Worm (Caenorhabditis elegans) whole organism, L2 larva: ENCODE results near the gene F14E5.2.

Experiments used
- R02D3.7 ChIP-seq: fragments of 150-350 bp; optimal IDR thresholded peaks from 2 replicates; lab custom pipeline; 2014; ENCODE audit warnings: missing biosample characterization, missing genetic modification characterization
- Y55F3AM.14 ChIP-seq: fragments of 200-800 bp; sonication (Bioruptor generic); optimal IDR thresholded peaks from 2 replicates; lab custom pipeline; 2018; ENCODE audit warnings: mild to moderate bottlenecking, missing genetic modification characterization, missing compliant biosample characterization
- alr-1 ChIP-seq: fragments of 150-350 bp; optimal IDR thresholded peaks from 2 replicates; lab custom pipeline; 2014; ENCODE audit warnings: missing biosample characterization, missing genetic modification characterization
- aly-2 ChIP-seq: fragments of 150-350 bp; optimal IDR thresholded peaks from 2 replicates; lab custom pipeline; 2014; ENCODE audit warnings: missing biosample characterization, missing genetic modification characterization
- ama-1 ChIP-seq: fragments of 150-350 bp; optimal IDR thresholded peaks from 2 replicates; lab custom pipeline; 2018; ENCODE audit warnings: inconsistent platforms
- blmp-1 ChIP-seq: sonication (generic microtip); optimal IDR thresholded peaks from 2 replicates; lab custom pipeline; 2017; ENCODE audit warnings: missing genetic modification characterization, mild to moderate bottlenecking, missing compliant biosample characterization, antibody characterized with exemption, moderate library complexity; ENCODE audit not compliant: insufficient read depth
- ceh-16 ChIP-seq: fragments of 150-350 bp; optimal IDR thresholded peaks from 2 replicates; lab custom pipeline; 2014; ENCODE audit warnings: missing biosample characterization, missing genetic modification characterization
- ceh-82 ChIP-seq: fragments of 150-350 bp; optimal IDR thresholded peaks from 2 replicates; lab custom pipeline; 2014; ENCODE audit warnings: missing biosample characterization, missing genetic modification characterization
- crh-2 ChIP-seq: sonication (generic microtip); optimal IDR thresholded peaks from 2 replicates; lab custom pipeline; 2017; ENCODE audit warnings: missing biosample characterization, missing genetic modification characterization
- egl-27 ChIP-seq: sonication (generic microtip); optimal IDR thresholded peaks from 3 replicates; lab custom pipeline; 2017; ENCODE audit warnings: missing biosample characterization, missing genetic modification reagents, missing genetic modification characterization
- fos-1 ChIP-seq: fragments of 150-350 bp; optimal IDR thresholded peaks from 2 replicates; lab custom pipeline; 2014; ENCODE audit warnings: missing biosample characterization, missing genetic modification characterization
- lin-11 ChIP-seq: fragments of 150-350 bp; sonication (generic microtip); optimal IDR thresholded peaks from 2 replicates; lab custom pipeline; 2014; ENCODE audit warnings: missing biosample characterization, missing genetic modification characterization, inconsistent platforms, mixed read lengths
- lin-13 ChIP-seq: fragments of 150-350 bp; optimal IDR thresholded peaks from 2 replicates; lab custom pipeline; 2014; ENCODE audit warnings: missing biosample characterization, missing genetic modification reagents, missing genetic modification characterization
- mab-5 ChIP-seq: fragments of 150-350 bp; optimal IDR thresholded peaks from 2 replicates; lab custom pipeline; 2014; ENCODE audit warnings: missing biosample characterization, missing genetic modification characterization
- mbf-1 ChIP-seq: sonication (generic microtip); optimal IDR thresholded peaks from 2 replicates; lab custom pipeline; 2017; ENCODE audit warnings: missing biosample characterization, missing genetic modification characterization
- mdl-1 ChIP-seq, 2 experiments: fragments of 150-350 bp in 1 of 2; sonication (generic microtip) in 1 of 2; optimal IDR thresholded peaks; 2 replicates each; lab custom pipeline; 2017; ENCODE audit warnings: missing biosample characterization in 2 of 2, missing genetic modification characterization in 2 of 2
- nhr-10 ChIP-seq: sonication (generic microtip); optimal IDR thresholded peaks from 2 replicates; lab custom pipeline; 2017; ENCODE audit warnings: missing biosample characterization, missing genetic modification characterization
- nhr-11 ChIP-seq: fragments of 150-350 bp; optimal IDR thresholded peaks from 2 replicates; lab custom pipeline; 2014; ENCODE audit warnings: missing biosample characterization, missing genetic modification characterization
- nhr-21 ChIP-seq: fragments of 150-350 bp; optimal IDR thresholded peaks from 2 replicates; lab custom pipeline; 2014; ENCODE audit warnings: missing biosample characterization, missing genetic modification characterization
- nhr-23 ChIP-seq: fragments of 150-350 bp; optimal IDR thresholded peaks from 2 replicates; lab custom pipeline; 2014; ENCODE audit warnings: missing biosample characterization, missing genetic modification reagents, missing genetic modification characterization
- nhr-25 ChIP-seq: fragments of 150-350 bp; sonication (generic microtip); optimal IDR thresholded peaks from 3 replicates; lab custom pipeline; 2014; ENCODE audit warnings: missing biosample characterization, missing genetic modification characterization
- nhr-6 ChIP-seq: fragments of 150-350 bp; optimal IDR thresholded peaks from 2 replicates; lab custom pipeline; 2014; ENCODE audit warnings: missing biosample characterization, missing genetic modification characterization
- nhr-77 ChIP-seq: fragments of 150-350 bp; optimal IDR thresholded peaks from 2 replicates; lab custom pipeline; 2014; ENCODE audit warnings: missing biosample characterization, missing genetic modification characterization
- sem-4 ChIP-seq: fragments of 150-350 bp; optimal IDR thresholded peaks from 2 replicates; lab custom pipeline; 2014; ENCODE audit warnings: missing biosample characterization, missing genetic modification reagents, missing genetic modification characterization
- skn-1 ChIP-seq: sonication (generic microtip); optimal IDR thresholded peaks from 2 replicates; lab custom pipeline; 2017; ENCODE audit warnings: missing biosample characterization, missing genetic modification characterization
- sma-9 ChIP-seq, 2 experiments: fragments of 150-350 bp in 1 of 2; sonication (generic microtip) in 1 of 2; optimal IDR thresholded peaks; 2 replicates each; lab custom pipeline; 2014 to 2016; ENCODE audit warnings: missing genetic modification characterization in 2 of 2, mild to moderate bottlenecking in 1 of 2, missing biosample characterization in 1 of 2, missing compliant biosample characterization in 1 of 2, missing genetic modification reagents in 1 of 2, moderate library complexity in 1 of 2
- unc-39 ChIP-seq: fragments of 150-350 bp; optimal IDR thresholded peaks from 2 replicates; lab custom pipeline; 2014; ENCODE audit warnings: missing biosample characterization, missing genetic modification characterization
- unc-62 ChIP-seq: fragments of 150-350 bp; optimal IDR thresholded peaks from 2 replicates; lab custom pipeline; 2014; ENCODE audit warnings: missing biosample characterization, missing genetic modification reagents, missing genetic modification characterization
- ztf-1 ChIP-seq: fragments of 200-800 bp; sonication (Bioruptor generic); conservative IDR thresholded peaks from 2 replicates; pipeline ENCODE4 v1.3.6; 2022; ENCODE audit warnings: missing genetic modification characterization, missing compliant biosample characterization
- ztf-11 ChIP-seq: sonication (generic microtip); optimal IDR thresholded peaks from 2 replicates; lab custom pipeline; 2017; ENCODE audit warnings: missing biosample characterization, missing genetic modification characterization

The F14E5.2 gene

ce11 chrII:8392215-8392614 is 36.4 kb downstream of the F14E5.2 start:
- TF ChIP-seq ama-1 (lab: Kevin White, UChicago) (no peak), fos-1 (tag; lab: Kevin White, UChicago) (peak; percentile 55), sma-9 (GFP tag; optimal IDR thresholded peaks at IDR 0.05; lab: Kevin White, UChicago) (no peak), sma-9 (tag; optimal IDR thresholded peaks at IDR 0.05; lab: Kevin White, UChicago) (no peak)

ce11 chrII:8390751-8391150 is 37.9 kb downstream of the F14E5.2 start, which contains the start of gene F49E12.10:
F49E12.10 (plus strand) TSS chrII:8391051.
- no peak for TF ChIP-seq nhr-6 (tag; lab: Kevin White, UChicago)
- TF ChIP-seq nhr-77 (tag; lab: Kevin White, UChicago), result no peak
- TF ChIP-seq sem-4 (tag; lab: Kevin White, UChicago), result no peak
- peak; percentile 54 for TF ChIP-seq fos-1 (tag; lab: Kevin White, UChicago)
- TF ChIP-seq, all 48 proteins: peak for 1

ce11 chrII:8388001-8388513 is 40.6 kb downstream of the F14E5.2 start, which contains the start of gene drd-1:
drd-1 (plus strand) TSS chrII:8388051.
- TF ChIP-seq crh-2 (tag; lab: Kevin White, UChicago) (peak; percentile 23), unc-62 (GFP tag; lab: Kevin White, UChicago) (no peak), ama-1 (lab: Kevin White, UChicago) (no peak), skn-1 (tag; lab: Kevin White, UChicago) (peak; percentile 22), nhr-21 (tag; lab: Kevin White, UChicago) (no peak), mdl-1 (tag; optimal IDR thresholded peaks at IDR 0.05; lab: Kevin White, UChicago) (no peak), mab-5 (tag; lab: Kevin White, UChicago) (no peak), alr-1 (tag; lab: Kevin White, UChicago) (no peak), sma-9 (GFP tag; optimal IDR thresholded peaks at IDR 0.05; lab: Kevin White, UChicago) (peak; percentile 69), sma-9 (tag; optimal IDR thresholded peaks at IDR 0.05; lab: Kevin White, UChicago) (no peak), fos-1 (tag; lab: Kevin White, UChicago) (peak; percentile 91), nhr-25 (tag; lab: Kevin White, UChicago) (no peak)

DNA sequence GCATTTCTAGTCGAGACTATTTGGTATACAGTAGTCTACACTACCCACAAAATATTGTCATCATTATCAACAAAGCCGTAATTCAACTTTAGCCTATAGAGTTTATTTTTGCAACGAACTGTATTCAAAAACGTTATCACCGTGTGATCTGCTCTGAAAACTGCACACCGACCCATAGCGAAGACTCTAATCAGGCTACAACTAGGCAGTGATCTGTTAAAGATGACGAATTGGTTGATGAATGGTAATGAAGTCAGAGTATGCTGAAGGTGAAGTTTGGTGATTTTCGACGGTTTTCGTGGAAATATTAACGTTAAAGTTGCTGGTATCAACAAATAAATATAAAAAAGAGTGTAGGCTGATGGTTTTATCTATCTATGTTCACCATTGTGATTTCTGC is 41.8 kb downstream of the F14E5.2 start:
- peak; percentile 78 for TF ChIP-seq fos-1 (tag; lab: Kevin White, UChicago)
- TF ChIP-seq sma-9 (GFP tag; optimal IDR thresholded peaks at IDR 0.05; lab: Kevin White, UChicago), result peak; percentile 13
- TF ChIP-seq sma-9 (tag; optimal IDR thresholded peaks at IDR 0.05; lab: Kevin White, UChicago), result no peak
- TF ChIP-seq mbf-1 (tag; lab: Kevin White, UChicago), result no peak

DNA sequence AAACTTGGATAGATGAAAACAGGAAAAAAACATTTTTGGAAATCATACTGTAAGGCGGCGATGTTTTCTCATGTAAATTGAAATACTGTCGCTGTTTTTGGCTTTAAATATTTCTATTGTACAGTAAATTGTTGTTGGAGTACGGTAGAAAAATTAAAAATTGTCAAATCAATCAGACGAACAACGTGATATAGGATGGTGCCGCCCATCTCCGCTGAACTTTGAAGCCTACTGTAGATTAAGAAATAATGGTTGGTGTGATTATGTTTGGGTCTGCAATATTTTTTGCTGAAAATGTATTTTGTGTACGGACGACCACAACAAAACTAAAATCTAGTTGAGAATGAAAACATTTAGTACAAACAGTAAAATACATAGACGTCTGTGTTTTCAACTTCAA is 43.1 kb downstream of the F14E5.2 start:
- TF ChIP-seq unc-39 (no peak), R02D3.7 (no peak), nhr-11 (tag; lab: Kevin White, UChicago) (no peak), blmp-1 (tag; lab: Kevin White, UChicago) (no peak), aly-2 (no peak), Y55F3AM.14 (GFP tag; lab: Kevin White, UChicago) (no peak), ceh-82 (tag; lab: Kevin White, UChicago) (no peak), mdl-1 (tag; optimal IDR thresholded peaks at IDR 0.05; lab: Kevin White, UChicago) (no peak), lin-13 (no peak), sem-4 (tag; lab: Kevin White, UChicago) (no peak), nhr-77 (tag; lab: Kevin White, UChicago) (no peak), ztf-11 (tag; lab: Kevin White, UChicago) (no peak), egl-27 (tag; lab: Kevin White, UChicago) (no peak), lin-11 (tag; lab: Kevin White, UChicago) (no peak), nhr-6 (tag; lab: Kevin White, UChicago) (no peak), ztf-1 (no peak), unc-62 (GFP tag; lab: Kevin White, UChicago) (no peak), nhr-23 (tag; lab: Kevin White, UChicago) (no peak), ceh-16 (tag; lab: Kevin White, UChicago) (no peak), nhr-10 (tag; lab: Kevin White, UChicago) (no peak)
- TF ChIP-seq, all 48 proteins: peak for 0

DNA sequence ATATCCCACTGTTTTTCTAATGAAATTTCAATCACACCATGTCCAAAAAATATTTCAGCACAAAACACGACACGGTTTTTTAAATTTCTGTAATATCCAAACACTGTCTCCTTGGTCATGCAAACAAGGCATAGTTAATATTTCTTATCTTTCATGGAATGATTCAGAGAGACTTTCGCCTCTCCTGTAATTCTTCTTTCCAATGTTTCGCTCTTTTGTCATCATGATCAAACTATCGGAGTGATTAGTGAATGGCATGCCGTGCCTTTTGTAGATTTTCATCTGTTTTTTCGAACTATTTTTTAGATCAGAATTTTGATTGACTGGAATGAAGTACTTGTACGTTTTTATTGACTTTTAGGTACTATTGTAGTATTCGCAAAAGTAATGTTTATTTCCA is 44.3 kb downstream of the F14E5.2 start:
- TF ChIP-seq skn-1 (tag; lab: Kevin White, UChicago), result peak; percentile 76
- no peak for TF ChIP-seq ceh-16 (tag; lab: Kevin White, UChicago)
- TF ChIP-seq ama-1 (lab: Kevin White, UChicago), result no peak
- TF ChIP-seq fos-1 (tag; lab: Kevin White, UChicago), result peak; percentile 93
- peak; percentile 72 for TF ChIP-seq sma-9 (GFP tag; optimal IDR thresholded peaks at IDR 0.05; lab: Kevin White, UChicago)
- TF ChIP-seq sma-9 (tag; optimal IDR thresholded peaks at IDR 0.05; lab: Kevin White, UChicago), result no peak
